Worm (Caenorhabditis elegans): ENCODE results near the gene C34E10.12.

- no peak for TF ChIP-seq unc-39 (tag; optimal IDR thresholded peaks at IDR 0.05)
- TF ChIP-seq elt-3 (tag; optimal IDR thresholded peaks at IDR 0.05), result no peak
- no peak for TF ChIP-seq elt-1 (tag; optimal IDR thresholded peaks at IDR 0.05)
- TF ChIP-seq zag-1 (tag; optimal IDR thresholded peaks at IDR 0.05), result no peak
Observed at ce11 chrIII:5203310-5203709, 24.4 kb downstream of the C34E10.12 start.
